Worm (Caenorhabditis elegans) whole organism, L3 larva: ENCODE measurements around the gene F47B8.14.

ENCODE experiments used
- R02D3.7 ChIP-seq: fragments of 150-350 bp; optimal IDR thresholded peaks from 2 replicates; lab custom pipeline; 2014; ENCODE audit warnings: missing biosample characterization, missing genetic modification characterization
- ZK546.5 ChIP-seq: sonication (generic microtip); optimal IDR thresholded peaks from 2 replicates; lab custom pipeline; 2017; ENCODE audit warnings: missing biosample characterization, missing genetic modification characterization
- aly-2 ChIP-seq: fragments of 150-350 bp; optimal IDR thresholded peaks from 2 replicates; lab custom pipeline; 2014; ENCODE audit warnings: missing biosample characterization, missing genetic modification characterization
- ama-1 ChIP-seq: fragments of 150-350 bp; optimal IDR thresholded peaks from 2 replicates; lab custom pipeline; 2018
- ceh-16 ChIP-seq: sonication (generic microtip); optimal IDR thresholded peaks from 2 replicates; lab custom pipeline; 2017; ENCODE audit warnings: missing biosample characterization, missing genetic modification characterization
- ceh-82 ChIP-seq: fragments of 150-350 bp; optimal IDR thresholded peaks from 2 replicates; lab custom pipeline; 2014; ENCODE audit warnings: missing biosample characterization, missing genetic modification characterization
- ceh-9 ChIP-seq: sonication (generic microtip); optimal IDR thresholded peaks from 2 replicates; lab custom pipeline; 2018; ENCODE audit warnings: missing biosample characterization, missing genetic modification characterization
- daf-12 ChIP-seq: fragments of 150-350 bp; optimal IDR thresholded peaks from 2 replicates; lab custom pipeline; 2014; ENCODE audit warnings: missing biosample characterization, missing genetic modification reagents, missing genetic modification characterization
- egl-27 ChIP-seq: sonication (generic microtip); optimal IDR thresholded peaks from 4 replicates; lab custom pipeline; 2017; ENCODE audit warnings: missing biosample characterization, missing genetic modification reagents, missing genetic modification characterization
- elt-2 ChIP-seq: sonication (generic microtip); optimal IDR thresholded peaks from 2 replicates; lab custom pipeline; 2016; ENCODE audit warnings: missing genetic modification reagents, mild to moderate bottlenecking, missing genetic modification characterization, missing compliant biosample characterization
- elt-3 ChIP-seq, 3 experiments: fragments of 150-350 bp in 1 of 3; sonication (generic microtip) in 2 of 3; optimal IDR thresholded peaks; 2 replicates in 2 of 3; 4 replicates in 1 of 3; lab custom pipeline; 2014 to 2017; ENCODE audit warnings: missing biosample characterization in 3 of 3, missing genetic modification characterization in 3 of 3
- eor-1 ChIP-seq, 2 experiments: fragments of 150-350 bp; optimal IDR thresholded peaks; 2 replicates each; lab custom pipeline; 2014 to 2018; ENCODE audit warnings: missing biosample characterization in 2 of 2, missing genetic modification characterization in 2 of 2
- fkh-10 ChIP-seq: sonication (generic microtip); optimal IDR thresholded peaks from 2 replicates; lab custom pipeline; 2017; ENCODE audit warnings: missing biosample characterization, missing genetic modification reagents, missing genetic modification characterization
- fkh-2 ChIP-seq: fragments of 150-350 bp; optimal IDR thresholded peaks from 2 replicates; lab custom pipeline; 2014; ENCODE audit warnings: missing biosample characterization, missing genetic modification reagents, missing genetic modification characterization
- fos-1 ChIP-seq: fragments of 150-350 bp; optimal IDR thresholded peaks from 2 replicates; lab custom pipeline; 2014; ENCODE audit warnings: missing biosample characterization, missing genetic modification characterization
- hmg-11 ChIP-seq: sonication (generic microtip); optimal IDR thresholded peaks from 2 replicates; lab custom pipeline; 2016; ENCODE audit warnings: missing genetic modification characterization, missing compliant biosample characterization
- jun-1 ChIP-seq: fragments of 150-350 bp; optimal IDR thresholded peaks from 2 replicates; lab custom pipeline; 2014; ENCODE audit warnings: missing biosample characterization, missing genetic modification reagents, missing genetic modification characterization
- lin-15B ChIP-seq: fragments of 150-350 bp; optimal IDR thresholded peaks from 2 replicates; lab custom pipeline; 2014; ENCODE audit warnings: missing biosample characterization, missing genetic modification characterization
- lsy-12 ChIP-seq: sonication (generic microtip); optimal IDR thresholded peaks from 2 replicates; lab custom pipeline; 2016; ENCODE audit warnings: mild to moderate bottlenecking, missing genetic modification characterization, missing compliant biosample characterization
- mdl-1 ChIP-seq: fragments of 150-350 bp; optimal IDR thresholded peaks from 2 replicates; lab custom pipeline; 2014; ENCODE audit warnings: missing biosample characterization, missing genetic modification characterization
- mml-1 ChIP-seq: fragments of 150-350 bp; sonication (generic microtip); optimal IDR thresholded peaks from 3 replicates; lab custom pipeline; 2014; ENCODE audit warnings: missing biosample characterization, missing genetic modification characterization
- nfya-1 ChIP-seq: sonication (generic microtip); optimal IDR thresholded peaks from 2 replicates; lab custom pipeline; 2017; ENCODE audit warnings: missing genetic modification characterization, mild to moderate bottlenecking, missing compliant biosample characterization, antibody characterized with exemption, moderate library complexity; ENCODE audit not compliant: insufficient read depth
- nhr-11 ChIP-seq: fragments of 150-350 bp; optimal IDR thresholded peaks from 2 replicates; lab custom pipeline; 2014; ENCODE audit warnings: missing biosample characterization, missing genetic modification characterization
- nhr-12 ChIP-seq: fragments of 150-350 bp; optimal IDR thresholded peaks from 2 replicates; lab custom pipeline; 2014; ENCODE audit warnings: missing biosample characterization, missing genetic modification characterization
- nhr-23 ChIP-seq: fragments of 150-350 bp; optimal IDR thresholded peaks from 2 replicates; lab custom pipeline; 2014; ENCODE audit warnings: missing biosample characterization, missing genetic modification reagents, missing genetic modification characterization
- nhr-237 ChIP-seq: fragments of 150-350 bp; optimal IDR thresholded peaks from 2 replicates; lab custom pipeline; 2014; ENCODE audit warnings: missing biosample characterization, missing genetic modification characterization
- nhr-25 ChIP-seq: sonication (generic microtip); optimal IDR thresholded peaks from 2 replicates; lab custom pipeline; 2017; ENCODE audit warnings: missing biosample characterization, missing genetic modification characterization
- nhr-28 ChIP-seq: fragments of 150-350 bp; optimal IDR thresholded peaks from 2 replicates; lab custom pipeline; 2014; ENCODE audit warnings: missing biosample characterization, missing genetic modification characterization
- nhr-43 ChIP-seq: sonication (generic microtip); optimal IDR thresholded peaks from 2 replicates; lab custom pipeline; 2016; ENCODE audit warnings: mild to moderate bottlenecking, missing genetic modification characterization, missing compliant biosample characterization; ENCODE audit not compliant: poor library complexity, severe bottlenecking
- nhr-67 ChIP-seq: fragments of 150-350 bp; optimal IDR thresholded peaks from 2 replicates; lab custom pipeline; 2014; ENCODE audit warnings: missing biosample characterization, missing genetic modification characterization
- nhr-76 ChIP-seq: fragments of 150-350 bp; sonication (generic microtip); optimal IDR thresholded peaks from 5 replicates; lab custom pipeline; 2014; ENCODE audit warnings: missing biosample characterization, missing genetic modification characterization
- nhr-77 ChIP-seq: fragments of 150-350 bp; optimal IDR thresholded peaks from 2 replicates; lab custom pipeline; 2014; ENCODE audit warnings: missing biosample characterization, missing genetic modification characterization
- pha-4 ChIP-seq: fragments of 150-350 bp; optimal IDR thresholded peaks from 2 replicates; lab custom pipeline; 2014; ENCODE audit warnings: missing biosample characterization, missing genetic modification reagents, missing genetic modification characterization
- pqm-1 ChIP-seq: fragments of 150-350 bp; optimal IDR thresholded peaks from 2 replicates; lab custom pipeline; 2017; ENCODE audit warnings: missing biosample characterization, missing genetic modification characterization, inconsistent platforms
- sea-2 ChIP-seq: fragments of 150-350 bp; sonication (generic microtip); optimal IDR thresholded peaks from 4 replicates; lab custom pipeline; 2014; ENCODE audit warnings: missing biosample characterization, missing genetic modification reagents, missing genetic modification characterization
- skn-1 ChIP-seq: fragments of 150-350 bp; optimal IDR thresholded peaks from 2 replicates; lab custom pipeline; 2014; ENCODE audit warnings: missing biosample characterization, missing genetic modification characterization
- snpc-4 ChIP-seq: fragments of 150-350 bp; optimal IDR thresholded peaks from 2 replicates; lab custom pipeline; 2014; ENCODE audit warnings: missing biosample characterization, missing genetic modification characterization
- tbx-2 ChIP-seq: sonication (generic microtip); optimal IDR thresholded peaks from 2 replicates; lab custom pipeline; 2016; ENCODE audit warnings: mild to moderate bottlenecking, missing genetic modification characterization, missing compliant biosample characterization
- unc-39 ChIP-seq: sonication (generic microtip); optimal IDR thresholded peaks from 4 replicates; lab custom pipeline; 2017; ENCODE audit warnings: missing biosample characterization, missing genetic modification characterization
- zag-1 ChIP-seq: fragments of 150-350 bp; optimal IDR thresholded peaks from 2 replicates; lab custom pipeline; 2014; ENCODE audit warnings: missing biosample characterization, missing genetic modification characterization
- ztf-11 ChIP-seq: fragments of 150-350 bp; optimal IDR thresholded peaks from 2 replicates; lab custom pipeline; 2014; ENCODE audit warnings: missing biosample characterization, missing genetic modification characterization
- ztf-4 ChIP-seq: fragments of 150-350 bp; optimal IDR thresholded peaks from 2 replicates; lab custom pipeline; 2014; ENCODE audit warnings: missing biosample characterization, missing genetic modification characterization

F47B8.14 gene

ce11 chrV:14351629-14352028, 31.3 kb downstream of the F47B8.14 start, which contains the start of gene vha-13:
Gene vha-13, plus strand, starts transcription at chrV:14351709.
- TF ChIP-seq zag-1 (tag; lab: Kevin White, UChicago): no peak
- no peak for TF ChIP-seq nhr-43 (tag; lab: Kevin White, UChicago)
- TF ChIP-seq lin-15B: no peak
- no peak for TF ChIP-seq ama-1
- TF ChIP-seq, all 47 proteins: peak for 0

- TF ChIP-seq pha-4 (no peak), nhr-43 (tag; lab: Kevin White, UChicago) (no peak), daf-12 (tag; lab: Kevin White, UChicago) (no peak), nhr-67 (tag; lab: Kevin White, UChicago) (no peak), ceh-82 (tag; lab: Kevin White, UChicago) (no peak), jun-1 (tag; lab: Kevin White, UChicago) (no peak)
Measured at ce11 chrV:14352032-14352431, 31.7 kb downstream of the F47B8.14 start.

ce11 chrV:14354258-14354877, 34.0 kb downstream of the F47B8.14 start, which contains the start of gene Y49A3A.3:
Gene Y49A3A.3, plus strand, starts transcription at chrV:14354410.
- TF ChIP-seq elt-2 (tag; lab: Kevin White, UChicago) (peak; percentile 48), unc-39 (tag; lab: Kevin White, UChicago) (no peak), nhr-43 (tag; lab: Kevin White, UChicago) (peak; percentile 69), ceh-82 (tag; lab: Kevin White, UChicago) (peak; percentile 9), nhr-25 (tag; lab: Kevin White, UChicago) (peak; percentile 49), mml-1 (tag; lab: Kevin White, UChicago) (no peak), skn-1 (no peak), lin-15B (no peak), ztf-4 (no peak), sea-2 (GFP tag; lab: Kevin White, UChicago) (no peak), egl-27 (tag; lab: Kevin White, UChicago) (no peak), snpc-4 (tag; lab: Kevin White, UChicago) (no peak), lsy-12 (tag; lab: Kevin White, UChicago) (peak; percentile 40), tbx-2 (tag; lab: Kevin White, UChicago) (peak; percentile 53), nhr-76 (no peak), ama-1 (peak; percentile 66), nhr-23 (tag; lab: Kevin White, UChicago) (no peak), ZK546.5 (no peak), ztf-11 (tag; lab: Kevin White, UChicago) (no peak), zag-1 (tag; lab: Kevin White, UChicago) (no peak), jun-1 (tag; lab: Kevin White, UChicago) (peak; percentile 41), elt-3 (tag; optimal IDR thresholded peaks at IDR 0.05; lab: Kevin White, UChicago) (peak in 1 of 3 experiments; percentile 57), aly-2 (tag; lab: Kevin White, UChicago) (peak; percentile 95), ceh-16 (tag; lab: Kevin White, UChicago) (no peak), ceh-9 (tag; lab: Kevin White, UChicago) (no peak), hmg-11 (tag; lab: Kevin White, UChicago) (no peak), R02D3.7 (tag; lab: Kevin White, UChicago) (no peak), pqm-1 (tag; lab: Kevin White, UChicago) (peak; percentile 39), mdl-1 (tag; lab: Kevin White, UChicago) (no peak), nhr-77 (tag; lab: Kevin White, UChicago) (peak; percentile 65)

ce11 chrV:14355738-14356368, 35.5 kb downstream of the F47B8.14 start, which contains the start of gene cyn-1:
Gene cyn-1, plus strand, starts transcription at chrV:14356076.
- TF ChIP-seq nhr-67 (tag; lab: Kevin White, UChicago): no peak
- peak; percentile 40 for TF ChIP-seq elt-2 (tag; lab: Kevin White, UChicago)
- no peak for TF ChIP-seq nhr-237
- TF ChIP-seq pha-4: peak; percentile 93
- no peak for TF ChIP-seq pqm-1 (tag; lab: Kevin White, UChicago)
- no peak for TF ChIP-seq fos-1 (tag; lab: Kevin White, UChicago)
- peak; percentile 86 for TF ChIP-seq snpc-4 (tag; lab: Kevin White, UChicago)
- peak; percentile 76 for TF ChIP-seq nhr-43 (tag; lab: Kevin White, UChicago)
- TF ChIP-seq nhr-23 (tag; lab: Kevin White, UChicago): peak; percentile 91
- no peak for TF ChIP-seq ceh-9 (tag; lab: Kevin White, UChicago)
- no peak for TF ChIP-seq egl-27 (tag; lab: Kevin White, UChicago)
- no peak for TF ChIP-seq ztf-11 (tag; lab: Kevin White, UChicago)
- no peak for TF ChIP-seq elt-3 (tag; optimal IDR thresholded peaks at IDR 0.05; lab: Kevin White, UChicago)
- TF ChIP-seq nhr-77 (tag; lab: Kevin White, UChicago): peak; percentile 14
- no peak for TF ChIP-seq nhr-12
- TF ChIP-seq nhr-28 (tag; lab: Kevin White, UChicago): no peak
- TF ChIP-seq lin-15B: peak; percentile 88
- TF ChIP-seq fkh-10 (GFP tag; lab: Kevin White, UChicago): peak; percentile 38
- TF ChIP-seq nfya-1 (tag; lab: Kevin White, UChicago): peak; percentile 94
- peak; percentile 77 for TF ChIP-seq jun-1 (tag; lab: Kevin White, UChicago)
- TF ChIP-seq eor-1 (tag; optimal IDR thresholded peaks at IDR 0.05; lab: Kevin White, UChicago): no peak
- no peak for TF ChIP-seq nhr-11 (tag; lab: Kevin White, UChicago)
- no peak for TF ChIP-seq aly-2 (tag; lab: Kevin White, UChicago)
- TF ChIP-seq lsy-12 (tag; lab: Kevin White, UChicago): peak; percentile 77
- TF ChIP-seq skn-1: no peak
- no peak for TF ChIP-seq daf-12 (tag; lab: Kevin White, UChicago)
- no peak for TF ChIP-seq mml-1 (tag; lab: Kevin White, UChicago)
- no peak for TF ChIP-seq fkh-2 (tag; lab: Kevin White, UChicago)
- peak; percentile 26 for TF ChIP-seq ceh-82 (tag; lab: Kevin White, UChicago)
